Worm (Caenorhabditis elegans): Measurements from ENCODE around the gene gkow-1.

DNA sequence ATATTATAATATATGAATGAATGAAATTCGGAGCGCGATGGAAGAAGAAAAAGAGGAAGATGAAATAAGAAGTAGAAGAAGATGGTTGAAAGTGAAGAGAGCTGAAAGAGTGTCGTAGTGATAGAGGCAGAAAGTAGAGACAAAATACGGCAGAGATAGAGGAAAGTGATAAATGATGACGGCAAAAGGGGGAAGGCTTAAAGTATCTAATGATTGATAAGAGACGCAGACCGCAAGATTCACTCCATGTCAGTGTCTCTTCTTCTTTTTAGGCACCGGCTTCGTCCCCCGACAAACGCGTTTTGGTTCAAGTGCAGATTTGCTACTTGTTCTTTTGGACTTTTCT is 15.6 kb upstream of the gkow-1 start:
- TF ChIP-seq die-1 (tag; optimal IDR thresholded peaks at IDR 0.05) (no peak), lin-35 (GFP tag; optimal IDR thresholded peaks at IDR 0.05) (no peak), attf-5 (GFP tag; optimal IDR thresholded peaks at IDR 0.05) (peak; percentile 22), ztf-26 (tag; optimal IDR thresholded peaks at IDR 0.05) (no peak), ceh-100 (GFP tag; IDR thresholded peaks at IDR 0.05) (no peak)
